Fruit fly (Drosophila melanogaster): ENCODE measurements around the gene Mnn1.

Mnn1 gene

DNA sequence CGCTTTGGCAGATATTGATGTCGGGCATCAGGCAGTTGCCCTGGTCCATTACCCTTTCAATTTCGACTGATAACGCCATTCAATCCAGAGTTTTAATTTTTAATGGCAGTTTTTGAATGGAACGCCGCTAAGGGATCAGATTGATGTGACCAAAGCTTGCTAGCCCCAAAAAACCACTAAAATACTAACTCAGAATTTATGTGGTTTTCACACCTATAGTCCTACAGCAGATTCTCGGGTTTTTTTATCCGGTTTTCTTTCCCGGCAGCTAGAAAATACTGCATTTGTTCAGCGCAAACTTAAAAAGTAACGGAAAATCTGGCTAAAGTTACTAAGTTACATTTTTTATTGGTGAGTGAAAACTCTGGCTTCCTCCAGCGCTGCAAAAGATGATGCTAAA is 9.6 kb downstream of the Mnn1 start, which contains the start of gene Nuf2:
Nuf2 (minus strand) TSS at position 151 of the 400 bp plus-strand sequence.
- TF ChIP-seq CG17801 (GFP tag; optimal IDR thresholded peaks at IDR 0.05; ENCODE audit: partially characterized antibody) = no peak

DNA sequence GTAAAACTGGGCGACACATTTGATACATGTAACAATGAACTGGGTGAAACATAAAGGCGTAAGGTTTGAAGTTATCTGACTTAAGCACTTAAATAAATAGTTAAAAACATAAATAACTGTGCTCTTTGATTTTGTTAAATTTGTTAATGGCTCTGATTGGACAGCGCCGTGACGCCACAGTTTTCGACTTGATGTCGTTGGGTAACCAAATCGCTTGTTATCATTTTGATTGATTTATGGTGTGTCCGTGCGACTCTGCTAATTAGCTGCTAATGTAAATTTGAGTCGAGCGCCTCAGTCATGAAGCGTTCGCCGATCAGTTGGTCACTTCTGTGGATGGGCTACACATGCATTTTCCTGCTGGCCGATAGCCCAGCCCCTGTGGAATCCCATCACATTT is 11.6 kb downstream of the Mnn1 start, which contains the start of gene Ugt307A1:
Ugt307A1 (plus strand) TSS at position 301 of the 400 bp plus-strand sequence.
- TF ChIP-seq CG17801 (GFP tag; optimal IDR thresholded peaks at IDR 0.05; ENCODE audit: partially characterized antibody) = no peak

DNA sequence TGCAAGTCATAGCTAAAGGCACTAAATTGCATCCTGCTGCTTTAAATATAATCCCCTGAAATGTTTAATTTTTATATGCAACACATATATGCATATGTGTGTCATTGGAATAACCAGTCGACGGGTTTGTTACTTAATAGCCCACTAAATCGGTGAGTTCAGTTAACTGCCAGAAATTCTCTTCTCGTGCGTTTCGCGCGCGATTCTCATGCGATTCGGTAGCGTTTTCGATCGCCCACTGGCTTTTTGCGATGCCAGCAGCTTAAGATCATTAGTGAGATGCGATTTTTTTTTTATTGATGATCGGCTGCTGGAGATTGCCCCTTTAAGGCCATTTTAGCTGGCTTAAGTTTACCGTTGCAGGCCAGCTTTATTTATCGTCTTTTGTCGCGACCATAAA is 15.1 kb downstream of the Mnn1 start:
- no peak for TF ChIP-seq CG17801 (GFP tag; optimal IDR thresholded peaks at IDR 0.05; ENCODE audit: partially characterized antibody)

DNA sequence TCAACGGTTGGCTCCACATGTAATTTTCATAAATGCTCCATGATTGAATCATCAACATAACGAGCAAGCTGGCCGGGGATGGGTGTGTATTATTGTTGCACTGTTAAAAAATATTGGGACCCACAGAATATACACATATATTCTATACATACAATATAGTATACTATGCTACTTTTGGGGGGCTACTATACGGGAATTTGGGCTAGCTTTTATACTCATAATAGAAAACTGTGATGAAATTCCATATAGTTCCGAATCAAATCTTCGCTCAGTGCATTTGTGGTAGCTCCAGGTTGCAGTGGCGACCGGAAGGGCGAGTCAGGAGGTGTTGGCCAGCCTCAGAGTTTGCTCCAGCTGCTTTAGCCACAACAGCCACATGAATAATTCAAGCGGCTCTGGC is 15.8 kb downstream of the Mnn1 start:
- no peak for TF ChIP-seq CG17801 (GFP tag; optimal IDR thresholded peaks at IDR 0.05; ENCODE audit: partially characterized antibody)

DNA sequence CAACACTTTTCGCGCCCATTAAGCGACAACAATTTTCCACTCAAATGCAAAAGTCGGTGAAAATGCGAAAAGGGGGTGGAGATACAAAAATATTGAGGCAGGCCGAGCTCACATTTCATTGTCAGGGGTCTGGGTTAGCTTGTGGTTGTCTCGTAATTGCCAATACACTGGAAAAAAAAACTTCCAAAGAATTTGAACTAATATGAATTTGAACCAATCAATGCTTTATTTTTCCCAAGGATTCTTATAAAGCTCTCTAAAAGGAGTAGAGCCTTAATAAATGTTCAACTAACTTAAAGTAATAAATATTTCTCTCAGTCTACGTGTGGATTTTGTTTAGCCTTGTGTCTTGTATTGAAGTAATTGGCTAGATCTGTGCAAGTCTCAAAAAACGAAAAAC is 16.9 kb downstream of the Mnn1 start:
- TF ChIP-seq CG17801 (GFP tag; optimal IDR thresholded peaks at IDR 0.05; ENCODE audit: partially characterized antibody) = no peak

DNA sequence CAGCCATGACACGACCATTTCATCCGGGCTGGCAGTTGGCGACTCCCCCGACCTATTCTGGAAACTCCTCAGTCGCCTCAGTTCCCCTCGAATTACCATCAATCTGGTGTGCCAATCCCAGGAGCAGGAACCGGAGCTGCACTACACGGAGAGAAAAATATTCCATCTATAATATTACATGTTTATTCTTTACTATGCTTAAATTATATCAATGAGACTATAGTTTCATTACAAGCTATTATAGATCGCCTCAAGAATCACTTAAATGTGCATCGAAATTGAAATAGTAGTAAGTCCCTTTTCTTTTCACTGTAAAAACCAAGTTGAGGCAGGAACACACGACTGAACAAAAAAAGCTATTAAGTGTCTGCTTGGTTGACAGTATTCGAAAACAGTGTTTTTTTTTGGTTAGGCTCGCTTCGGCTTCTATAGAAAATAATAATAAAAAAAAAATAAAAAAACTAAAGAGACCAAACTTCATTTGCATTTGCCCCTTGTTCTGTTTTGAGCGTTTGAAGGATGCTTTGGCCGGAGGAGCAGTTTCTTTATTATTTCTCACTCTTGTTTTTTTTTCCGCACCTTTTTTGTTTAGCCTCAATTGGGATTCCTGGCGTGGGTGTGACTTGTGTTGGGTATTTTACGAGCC is 20.1 kb downstream of the Mnn1 start:
- TF ChIP-seq CG17801 (GFP tag; optimal IDR thresholded peaks at IDR 0.05; ENCODE audit: partially characterized antibody) = no peak

DNA sequence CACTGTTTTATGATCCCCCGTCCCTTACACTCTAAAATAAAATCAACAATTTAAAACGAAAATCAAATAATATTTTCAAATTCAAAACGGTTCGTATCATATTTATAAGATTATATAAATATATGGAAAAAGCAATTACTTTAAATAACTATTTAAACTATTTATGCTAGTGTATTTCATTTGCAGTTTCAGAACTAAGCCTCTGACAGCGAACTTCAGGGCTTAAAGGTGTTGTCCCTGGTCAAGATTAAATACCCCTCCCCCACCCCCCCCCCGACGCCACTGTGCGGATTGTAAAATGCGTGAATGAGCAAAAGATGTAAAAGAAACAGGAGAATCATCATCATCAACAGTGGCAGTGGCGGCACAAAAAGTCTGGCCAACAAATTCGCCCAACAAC is 20.7 kb downstream of the Mnn1 start:
- no peak for TF ChIP-seq CG17801 (GFP tag; optimal IDR thresholded peaks at IDR 0.05; ENCODE audit: partially characterized antibody)

DNA sequence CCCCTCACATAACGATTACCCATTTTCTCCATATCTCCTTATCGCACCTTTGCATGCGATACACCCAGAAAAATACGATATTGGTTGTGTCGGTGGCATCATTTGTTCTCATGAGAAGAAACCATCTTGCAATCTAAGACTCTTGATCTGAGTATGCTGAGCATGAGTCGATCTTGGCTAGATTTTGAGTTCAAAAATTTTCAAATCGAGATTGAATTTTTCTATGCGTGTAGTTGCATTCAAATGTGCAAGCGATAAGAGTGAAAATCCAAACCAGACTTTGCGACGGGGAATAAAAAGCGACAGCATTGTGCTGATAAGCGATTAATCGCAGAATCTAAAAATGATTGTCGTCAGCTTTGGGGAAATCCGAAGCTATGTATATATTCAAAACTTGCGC is 25.2 kb downstream of the Mnn1 start:
- no peak for TF ChIP-seq CG17801 (GFP tag; optimal IDR thresholded peaks at IDR 0.05; ENCODE audit: partially characterized antibody)

DNA sequence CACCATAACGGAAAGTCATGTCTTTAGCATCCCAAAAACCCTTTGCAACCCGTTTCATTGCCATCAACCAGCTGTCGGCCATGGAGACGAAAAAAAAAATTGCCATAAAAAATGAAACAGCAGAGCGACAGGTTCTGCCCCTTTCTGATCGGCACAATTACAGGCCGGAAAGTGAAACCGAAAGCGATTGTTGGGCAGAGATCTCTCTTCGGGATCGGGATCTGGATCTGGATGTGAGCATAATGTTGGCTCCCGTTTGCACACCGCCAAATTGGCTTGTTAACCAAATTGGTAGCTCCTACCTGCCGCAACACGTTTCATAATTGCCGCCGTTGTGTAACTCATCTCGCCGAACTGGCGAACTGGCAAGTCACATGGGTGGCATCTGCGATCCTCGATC is 26.1 kb downstream of the Mnn1 start:
- TF ChIP-seq CG17801 (GFP tag; optimal IDR thresholded peaks at IDR 0.05; ENCODE audit: partially characterized antibody) = no peak

DNA sequence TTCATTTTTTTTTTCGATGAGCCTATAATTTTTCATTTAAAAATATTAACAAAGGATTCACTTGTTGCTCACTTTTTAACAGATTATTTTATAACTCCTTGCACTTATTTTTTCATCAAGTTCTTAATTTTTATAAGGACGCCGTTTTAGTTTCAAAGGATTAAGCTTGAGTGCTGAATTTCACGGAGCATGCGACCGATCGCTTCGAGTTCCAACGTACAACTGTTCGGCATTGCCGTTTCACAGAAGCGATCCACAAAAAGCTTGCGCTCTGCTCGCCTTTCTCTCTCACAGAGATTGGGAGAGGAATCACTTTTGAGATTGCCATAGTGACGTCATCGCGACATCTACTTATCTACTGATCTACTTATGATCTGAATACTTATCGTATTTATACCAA is 28.3 kb downstream of the Mnn1 start, which contains the start of gene Pvf2:
Pvf2 (minus strand) TSS at position 226 of the 400 bp plus-strand sequence.
- no peak for TF ChIP-seq CG17801 (GFP tag; optimal IDR thresholded peaks at IDR 0.05; ENCODE audit: partially characterized antibody)

DNA sequence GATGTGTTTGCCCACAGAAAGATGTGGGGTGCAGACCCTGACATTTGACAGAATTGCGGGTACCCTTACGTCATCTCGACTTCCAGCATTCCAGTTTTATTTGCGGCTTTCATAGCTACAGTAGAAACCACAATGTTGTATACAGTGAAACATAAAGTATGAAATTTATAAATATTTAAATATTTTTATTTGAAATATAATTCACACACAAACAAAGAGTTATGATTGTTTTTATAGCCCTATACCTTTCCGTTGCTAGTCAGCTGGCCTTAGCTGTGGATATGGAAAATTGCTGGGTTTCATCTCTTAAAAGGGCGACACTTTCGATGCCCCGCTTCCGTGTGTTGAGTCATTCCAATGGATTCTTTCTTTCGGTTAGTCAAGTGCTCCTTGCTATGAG is 34.8 kb downstream of the Mnn1 start:
- TF ChIP-seq CG17801 (GFP tag; optimal IDR thresholded peaks at IDR 0.05; ENCODE audit: partially characterized antibody) = no peak

DNA sequence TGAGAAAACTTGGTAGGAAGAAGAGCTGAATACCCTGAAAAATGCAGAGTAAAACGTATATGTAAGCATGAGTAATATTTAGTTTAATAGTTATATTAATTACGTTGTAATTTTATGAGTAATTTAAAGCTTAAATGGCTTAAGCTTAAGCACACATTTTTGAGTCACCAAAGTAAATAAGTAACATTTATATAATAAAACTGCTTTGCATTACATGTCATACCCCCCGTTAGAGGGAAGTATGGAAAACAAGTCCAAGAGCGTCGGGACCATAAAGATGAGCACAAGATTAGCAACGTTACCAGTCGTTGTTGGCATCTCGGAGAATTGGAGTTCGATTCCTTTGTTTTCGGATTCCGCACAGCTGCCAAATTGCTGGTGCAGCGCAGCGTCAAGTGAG is 38.2 kb downstream of the Mnn1 start:
- TF ChIP-seq CG17801 (GFP tag; optimal IDR thresholded peaks at IDR 0.05; ENCODE audit: partially characterized antibody) = no peak

DNA sequence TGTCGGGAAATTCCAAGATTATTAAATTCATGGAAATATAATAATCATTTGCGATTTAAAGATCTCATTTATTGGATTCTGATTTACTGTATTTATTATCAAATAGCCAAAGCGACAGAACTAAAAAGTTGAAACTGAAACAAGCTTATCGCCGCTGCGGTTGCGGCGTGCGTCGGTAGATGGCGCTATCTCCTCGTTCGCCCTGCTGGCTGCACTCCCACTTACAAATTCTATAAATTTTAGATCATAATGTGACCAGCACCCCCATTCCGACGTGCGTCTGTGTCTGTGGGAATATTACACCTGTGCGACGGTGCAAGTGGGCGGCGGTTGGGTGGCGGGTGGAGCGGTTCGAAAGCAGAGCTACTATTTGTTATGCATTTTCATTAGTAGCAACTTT is 41.3 kb downstream of the Mnn1 start:
- TF ChIP-seq CG17801 (GFP tag; optimal IDR thresholded peaks at IDR 0.05; ENCODE audit: partially characterized antibody) = no peak

DNA sequence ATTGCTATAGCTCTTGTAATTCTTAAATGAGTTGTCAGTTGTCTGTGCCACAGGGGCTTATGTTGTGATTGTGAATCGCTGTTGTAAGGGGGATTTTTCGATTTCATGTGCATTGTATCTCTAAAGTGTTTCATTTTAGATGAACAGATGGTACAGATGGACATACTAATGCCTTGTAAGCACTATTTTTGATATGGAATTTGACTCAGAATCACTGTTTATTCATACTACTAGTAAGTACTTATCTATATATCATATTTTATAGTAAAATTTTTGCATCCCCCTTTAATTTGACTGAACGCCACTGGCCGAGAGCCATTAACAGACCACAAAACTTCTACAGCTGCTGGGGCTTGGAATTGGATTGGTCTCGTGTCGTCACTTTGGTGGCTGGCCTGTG is 44.7 kb downstream of the Mnn1 start:
- TF ChIP-seq CG17801 (GFP tag; optimal IDR thresholded peaks at IDR 0.05; ENCODE audit: partially characterized antibody) = no peak

DNA sequence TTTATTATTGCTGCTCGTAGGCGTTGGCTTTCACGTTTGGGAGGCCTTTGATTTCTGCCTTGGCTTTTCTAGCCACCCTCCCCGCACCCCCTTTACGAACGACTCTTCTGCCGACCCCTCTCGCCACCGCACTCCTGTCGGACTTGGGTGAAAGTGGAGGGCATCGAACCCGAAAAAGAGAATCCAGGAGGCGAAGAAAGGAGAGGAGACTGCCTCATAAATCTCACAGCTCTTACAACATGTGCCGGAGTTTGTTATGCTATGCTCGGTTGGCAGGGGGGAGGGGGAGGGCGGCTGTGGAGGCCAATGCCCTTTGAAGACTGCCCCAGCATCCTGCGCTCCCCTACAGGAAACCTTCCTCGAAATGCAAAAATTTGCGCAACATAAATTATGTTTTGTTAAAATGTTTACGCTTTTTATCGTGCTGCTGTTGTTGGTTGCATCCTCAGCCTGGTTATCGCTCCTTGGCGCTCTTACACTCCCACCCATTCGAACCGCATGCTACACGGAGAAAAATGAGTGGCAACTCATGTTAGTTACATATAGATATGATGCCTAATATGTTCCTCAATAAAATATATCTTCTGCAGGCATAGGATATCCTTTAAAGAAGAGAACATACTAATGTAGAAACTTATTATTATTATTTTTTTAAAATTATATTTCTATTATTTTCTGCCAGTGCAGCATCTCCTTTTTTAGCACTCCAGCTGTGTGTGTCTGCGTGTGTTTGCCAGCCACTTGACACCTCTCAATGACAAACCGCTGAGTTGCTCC is 48.3 kb downstream of the Mnn1 start:
- TF ChIP-seq CG17801 (GFP tag; optimal IDR thresholded peaks at IDR 0.05; ENCODE audit: partially characterized antibody) = no peak

DNA sequence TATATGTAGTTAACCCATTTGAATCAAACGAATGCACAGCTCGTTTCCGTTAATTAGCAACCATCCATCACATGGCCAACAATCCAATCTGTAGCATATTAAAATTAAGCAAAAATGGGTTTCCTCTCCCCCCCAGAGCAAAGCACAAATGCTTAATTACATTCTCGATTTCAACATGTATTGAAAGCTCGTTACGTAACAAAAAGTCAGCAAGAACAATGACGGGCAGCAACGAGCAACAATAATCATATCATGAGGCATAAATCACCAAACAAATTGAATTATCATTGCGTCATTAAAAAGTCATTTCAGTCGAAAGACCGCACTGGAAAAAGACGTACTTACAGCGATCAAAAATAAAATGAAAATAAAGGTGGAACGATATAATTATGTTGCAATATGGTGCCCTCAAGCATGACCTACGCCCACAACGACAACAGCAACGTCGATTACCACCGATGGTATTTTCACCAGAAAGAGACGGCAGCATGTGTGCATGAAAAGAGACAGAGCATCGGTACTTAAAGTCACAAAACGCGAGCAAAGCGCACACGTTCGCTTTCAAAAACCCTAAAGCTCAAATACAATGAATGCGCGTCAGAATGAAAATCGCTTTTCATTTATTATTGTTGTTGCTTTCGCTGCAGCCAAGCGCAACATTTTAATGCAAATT is 50.3 kb downstream of the Mnn1 start:
- TF ChIP-seq CG17801 (GFP tag; optimal IDR thresholded peaks at IDR 0.05; ENCODE audit: partially characterized antibody) = no peak
